Worm (Caenorhabditis elegans): Measurements from ENCODE around the gene natc-2.

DNA sequence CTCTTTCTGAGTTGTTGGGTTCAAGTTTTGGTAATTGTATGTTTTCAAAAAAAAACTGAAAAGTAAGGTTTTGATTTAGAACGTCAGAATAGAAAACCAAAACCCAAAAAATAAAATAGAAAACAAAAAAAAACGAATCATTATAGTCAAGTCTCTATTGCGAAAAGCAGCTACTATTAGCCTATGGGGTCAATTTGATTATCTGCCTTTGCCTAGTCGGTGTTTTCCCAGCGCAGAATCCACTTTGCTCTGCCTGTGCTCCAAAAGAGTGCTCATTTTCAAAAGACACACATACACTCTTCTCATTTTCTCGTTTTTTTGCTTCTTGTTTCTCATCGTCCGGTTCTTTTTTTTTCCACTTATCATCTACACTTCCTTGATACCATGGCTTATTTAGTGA lies 14.8 kb downstream of the natc-2 start:
- TF ChIP-seq ztf-29 (GFP tag; IDR thresholded peaks at IDR 0.05) (no peak), klf-2 (GFP tag; conservative IDR thresholded peaks at IDR 0.05) (no peak), ref-1 (GFP tag; conservative IDR thresholded peaks at IDR 0.05) (no peak), ztf-23 (GFP tag; IDR thresholded peaks at IDR 0.05) (no peak), flt-1 (GFP tag; IDR thresholded peaks at IDR 0.05) (no peak), T22C8.4 (GFP tag; IDR thresholded peaks at IDR 0.05) (no peak)

Measured in whole organism, midembryonic.